Worm (Caenorhabditis elegans) whole organism, L4 larva: Measurements from ENCODE around the gene ZK105.6.

Source experiments
- aha-1 ChIP-seq: fragments of 150-350 bp; peaks from one replicate; lab custom pipeline; 2014; ENCODE audit warnings: missing biosample characterization, missing genetic modification characterization
- ama-1 ChIP-seq: fragments of 150-350 bp; optimal IDR thresholded peaks from 2 replicates; lab custom pipeline; 2014; ENCODE audit warnings: inconsistent platforms, mixed read lengths
- arid-1 ChIP-seq: fragments of 200-800 bp; sonication (Bioruptor generic); conservative IDR thresholded peaks from 2 replicates; pipeline ENCODE4 v1.3.6; 2022; ENCODE audit warnings: missing genetic modification reagents, missing genetic modification characterization, missing compliant biosample characterization
- ceh-20 ChIP-seq: fragments of 200-800 bp; sonication (Bioruptor generic); IDR thresholded peaks from 2 replicates; pipeline ENCODE4 v1.3.6; 2022; ENCODE audit warnings: missing genetic modification reagents, missing genetic modification characterization, missing compliant biosample characterization
- ceh-82 ChIP-seq: sonication (generic microtip); optimal IDR thresholded peaks from 2 replicates; lab custom pipeline; 2017; ENCODE audit warnings: missing biosample characterization, missing genetic modification characterization
- ctbp-1 ChIP-seq: fragments of 200-800 bp; sonication (Bioruptor generic); IDR thresholded peaks from 2 replicates; pipeline ENCODE4 v1.3.6; 2022; ENCODE audit warnings: missing genetic modification reagents, missing genetic modification characterization, missing compliant biosample characterization
- daf-16 ChIP-seq, 3 experiments: sonication (generic microtip); optimal IDR thresholded peaks; 2 replicates each; lab custom pipeline; 2016 to 2017; ENCODE audit warnings: missing genetic modification characterization in 3 of 3, missing genetic modification reagents in 3 of 3, mild to moderate bottlenecking in 2 of 3, missing compliant biosample characterization in 2 of 3, missing biosample characterization in 1 of 3, moderate library complexity in 1 of 3
- dmd-6 ChIP-seq: fragments of 200-800 bp; sonication (Bioruptor generic); IDR thresholded peaks from 2 replicates; pipeline ENCODE4 v1.3.6; 2022; ENCODE audit warnings: missing genetic modification reagents, missing genetic modification characterization, missing compliant biosample characterization
- dmd-9 ChIP-seq: fragments of 200-800 bp; sonication (Bioruptor generic); IDR thresholded peaks from 2 replicates; pipeline ENCODE4 v1.3.6; 2022; ENCODE audit warnings: missing genetic modification reagents, missing genetic modification characterization, missing compliant biosample characterization
- dpl-1 ChIP-seq: fragments of 150-350 bp; optimal IDR thresholded peaks from 2 replicates; lab custom pipeline; 2014; ENCODE audit warnings: missing biosample characterization, missing genetic modification reagents, missing genetic modification characterization
- duxl-1 ChIP-seq: sonication (generic microtip); optimal IDR thresholded peaks from 2 replicates; lab custom pipeline; 2016; ENCODE audit warnings: mild to moderate bottlenecking, missing genetic modification characterization, moderate library complexity, missing compliant biosample characterization; ENCODE audit not compliant: poor library complexity
- dve-1 ChIP-seq: sonication (generic microtip); optimal IDR thresholded peaks from 2 replicates; lab custom pipeline; 2017; ENCODE audit warnings: antibody characterized with exemption, mild to moderate bottlenecking, missing genetic modification characterization, missing compliant biosample characterization; ENCODE audit not compliant: insufficient read depth
- fkh-10 ChIP-seq: fragments of 150-350 bp; optimal IDR thresholded peaks from 2 replicates; lab custom pipeline; 2014; ENCODE audit warnings: missing biosample characterization, missing genetic modification reagents, missing genetic modification characterization
- hlh-11 ChIP-seq: fragments of 200-800 bp; sonication (Bioruptor generic); optimal IDR thresholded peaks from 2 replicates; lab custom pipeline; 2018; ENCODE audit warnings: mild to moderate bottlenecking, missing genetic modification characterization, missing compliant biosample characterization
- hlh-30 ChIP-seq: sonication (generic microtip); optimal IDR thresholded peaks from 2 replicates; lab custom pipeline; 2017; ENCODE audit warnings: antibody characterized with exemption, mild to moderate bottlenecking, missing genetic modification characterization, missing compliant biosample characterization; ENCODE audit not compliant: insufficient read depth
- jun-1 ChIP-seq: fragments of 150-350 bp; optimal IDR thresholded peaks from 2 replicates; lab custom pipeline; 2014; ENCODE audit warnings: missing biosample characterization, missing genetic modification reagents, missing genetic modification characterization
- lim-7 ChIP-seq: fragments of 200-800 bp; sonication (Bioruptor generic); IDR thresholded peaks from 2 replicates; pipeline ENCODE4 v1.3.6; 2022; ENCODE audit warnings: missing genetic modification characterization, missing compliant biosample characterization
- lin-29 ChIP-seq: fragments of 200-800 bp; sonication (Bioruptor generic); IDR thresholded peaks from 2 replicates; pipeline ENCODE4 v1.3.6; 2022; ENCODE audit warnings: missing genetic modification reagents, missing genetic modification characterization, missing compliant biosample characterization
- lir-3 ChIP-seq: sonication (generic microtip); optimal IDR thresholded peaks from 2 replicates; lab custom pipeline; 2016; ENCODE audit warnings: mild to moderate bottlenecking, missing genetic modification characterization, missing compliant biosample characterization
- lsy-2 ChIP-seq, 2 experiments: fragments of 150-350 bp in 1 of 2; sonication (generic microtip) in 1 of 2; optimal IDR thresholded peaks; 2 replicates each; lab custom pipeline; 2014 to 2017; ENCODE audit warnings: missing biosample characterization in 2 of 2, missing genetic modification characterization in 2 of 2
- madf-5 ChIP-seq, 2 experiments: fragments of 200-800 bp; sonication (Bioruptor generic); IDR thresholded peaks; 2 replicates each; pipeline ENCODE4 v1.3.6; 2022; ENCODE audit warnings: missing compliant biosample characterization in 2 of 2, missing genetic modification characterization in 2 of 2
- mdl-1 ChIP-seq, 2 experiments: fragments of 150-350 bp in 1 of 2; sonication (generic microtip) in 1 of 2; optimal IDR thresholded peaks; 2 replicates each; lab custom pipeline; 2014 to 2017; ENCODE audit warnings: missing biosample characterization in 2 of 2, missing genetic modification characterization in 2 of 2
- mdt-29 ChIP-seq: fragments of 200-800 bp; sonication (Bioruptor generic); IDR thresholded peaks from 2 replicates; pipeline ENCODE4 v1.3.6; 2022; ENCODE audit warnings: missing genetic modification reagents, missing genetic modification characterization, missing compliant biosample characterization
- mep-1 ChIP-seq: fragments of 150-350 bp; sonication (generic microtip); optimal IDR thresholded peaks from 3 replicates; lab custom pipeline; 2014; ENCODE audit warnings: missing biosample characterization, missing genetic modification characterization
- nhr-102 ChIP-seq: sonication (generic microtip); optimal IDR thresholded peaks from 2 replicates; lab custom pipeline; 2016; ENCODE audit warnings: mild to moderate bottlenecking, missing genetic modification characterization, moderate library complexity, missing compliant biosample characterization
- nhr-11 ChIP-seq: fragments of 150-350 bp; optimal IDR thresholded peaks from 2 replicates; lab custom pipeline; 2014; ENCODE audit warnings: missing biosample characterization, missing genetic modification characterization
- nhr-28 ChIP-seq: fragments of 150-350 bp; optimal IDR thresholded peaks from 2 replicates; lab custom pipeline; 2014; ENCODE audit warnings: missing biosample characterization, missing genetic modification characterization
- nhr-76 ChIP-seq: fragments of 150-350 bp; optimal IDR thresholded peaks from 2 replicates; lab custom pipeline; 2014; ENCODE audit warnings: missing biosample characterization, missing genetic modification characterization
- php-3 ChIP-seq: fragments of 200-800 bp; sonication (Bioruptor generic); IDR thresholded peaks from 2 replicates; pipeline ENCODE4 v1.3.6; 2022; ENCODE audit warnings: missing genetic modification reagents, missing genetic modification characterization, missing compliant biosample characterization
- pqm-1 ChIP-seq: sonication (generic microtip); optimal IDR thresholded peaks from 2 replicates; lab custom pipeline; 2017; ENCODE audit warnings: missing biosample characterization, missing genetic modification characterization
- rbr-2 ChIP-seq: sonication (generic microtip); optimal IDR thresholded peaks from 2 replicates; lab custom pipeline; 2016; ENCODE audit warnings: missing genotype, missing genetic modification characterization, missing compliant biosample characterization
- set-16 ChIP-seq: fragments of 200-800 bp; sonication (Bioruptor generic); IDR thresholded peaks from 2 replicates; pipeline ENCODE4 v1.3.6; 2022; ENCODE audit warnings: missing genetic modification reagents, missing genetic modification characterization, missing compliant biosample characterization
- snpc-1.2 ChIP-seq: fragments of 200-800 bp; sonication (Bioruptor generic); IDR thresholded peaks from 2 replicates; pipeline ENCODE4 v1.3.6; 2022; ENCODE audit warnings: missing genetic modification reagents, missing genetic modification characterization, missing compliant biosample characterization
- tra-1 ChIP-seq: fragments of 200-800 bp; sonication (Bioruptor generic); IDR thresholded peaks from 2 replicates; pipeline ENCODE4 v1.3.6; 2022; ENCODE audit warnings: missing genetic modification reagents, missing genetic modification characterization, missing compliant biosample characterization
- unc-39 ChIP-seq: sonication (generic microtip); optimal IDR thresholded peaks from 2 replicates; lab custom pipeline; 2017; ENCODE audit warnings: missing biosample characterization, missing genetic modification characterization
- unc-62 ChIP-seq, 3 experiments: fragments of 150-350 bp in 1 of 3; sonication (generic microtip); optimal IDR thresholded peaks in 2 of 3; peaks in 1 of 3; 1 replicate in 1 of 3; 2 replicates in 2 of 3; lab custom pipeline; 2014 to 2017; ENCODE audit warnings: missing biosample characterization in 3 of 3, missing genetic modification characterization in 3 of 3, missing genetic modification reagents in 3 of 3, missing genotype in 1 of 3
- zag-1 ChIP-seq: fragments of 150-350 bp; optimal IDR thresholded peaks from 2 replicates; lab custom pipeline; 2014; ENCODE audit warnings: missing biosample characterization, missing genetic modification characterization
- ztf-11 ChIP-seq: fragments of 150-350 bp; optimal IDR thresholded peaks from 2 replicates; lab custom pipeline; 2014; ENCODE audit warnings: missing biosample characterization, missing genetic modification characterization
- ztf-7 ChIP-seq: fragments of 150-350 bp; optimal IDR thresholded peaks from 2 replicates; lab custom pipeline; 2014; ENCODE audit warnings: missing biosample characterization, missing genetic modification characterization

Gene ZK105.6

ce11 chrV:7723967-7724544 is at the start of gene ZK105.6, which contains the start of gene ZK105.8:
TSS of gene ZK105.6 (minus strand) at chrV:7724067.
TSS of gene ZK105.8 (plus strand) at chrV:7724494.
- TF ChIP-seq zag-1 (no peak), set-16 (GFP tag; lab: Robert Waterston, UW) (no peak), nhr-76 (tag; lab: Kevin White, UChicago) (no peak), dmd-9 (GFP tag; lab: Robert Waterston, UW) (no peak), ctbp-1 (GFP tag; lab: Robert Waterston, UW) (no peak), madf-5 (GFP tag; IDR thresholded peaks at IDR 0.05; lab: Robert Waterston, UW) (no peak), lim-7 (GFP tag; lab: Robert Waterston, UW) (no peak), snpc-1.2 (GFP tag; lab: Robert Waterston, UW) (no peak), ztf-11 (tag; lab: Kevin White, UChicago) (no peak), mep-1 (no peak)

- TF ChIP-seq ceh-82 (tag; lab: Kevin White, UChicago), result no peak
These were observed 49.8 kb upstream of the ZK105.6 start for ce11 chrV:7773647-7774046.

ce11 chrV:7770961-7771360 is 47.1 kb upstream of the ZK105.6 start, which contains the start of gene frpr-3:
TSS of gene frpr-3 (plus strand) at chrV:7771261.
- no peak for TF ChIP-seq arid-1 (GFP tag; lab: Robert Waterston, UW)

- TF ChIP-seq mdt-29, result 0 out of 2 replicates have a peak, but pooled peaks have one; percentile 20
- no peak for TF ChIP-seq jun-1 (tag; lab: Kevin White, UChicago)
- TF ChIP-seq, all 104 proteins: peak for 1
These were observed 38.0 kb upstream of the ZK105.6 start for ce11 chrV:7761906-7762305.

ce11 chrV:7760174-7760573 is 36.3 kb upstream of the ZK105.6 start, which contains the start of gene hint-3:
TSS of gene hint-3 (plus strand) at chrV:7760474.
- TF ChIP-seq dmd-6 (GFP tag; lab: Robert Waterston, UW) (peak; percentile 32; the same call in 1 of the 2 replicates), dve-1 (tag; lab: Kevin White, UChicago) (peak; percentile 13), ztf-7 (tag; lab: Kevin White, UChicago) (peak; percentile 20), pqm-1 (tag; lab: Kevin White, UChicago) (peak; percentile 28), php-3 (GFP tag; lab: Robert Waterston, UW) (0 out of 2 replicates have a peak, but pooled peaks have one; percentile 25), unc-39 (tag; lab: Kevin White, UChicago) (no peak), lin-29 (GFP tag; lab: Robert Waterston, UW) (no peak), daf-16 (GFP tag; optimal IDR thresholded peaks at IDR 0.05; lab: Kevin White, UChicago) (no peak), daf-16 (tag; optimal IDR thresholded peaks at IDR 0.05; lab: Kevin White, UChicago) (peak; percentile 64), ama-1 (lab: Kevin White, UChicago) (no peak)

- TF ChIP-seq ceh-20 (GFP tag; lab: Robert Waterston, UW) (peak; percentile 57; the same call in 1 of the 2 replicates), nhr-28 (tag; lab: Kevin White, UChicago) (peak; percentile 76), unc-62 (GFP tag; optimal IDR thresholded peaks at IDR 0.05 in 1 of 2; lab: Kevin White, UChicago) (peak in 1 of 2 experiments; percentile 99), unc-62 (tag; optimal IDR thresholded peaks at IDR 0.05; lab: Kevin White, UChicago) (no peak), hlh-11 (peak; percentile 61), tra-1 (GFP tag; lab: Robert Waterston, UW) (no peak), lsy-2 (tag; optimal IDR thresholded peaks at IDR 0.05; lab: Kevin White, UChicago) (peak in 1 of 2 experiments; percentile 52), hlh-30 (tag; lab: Kevin White, UChicago) (peak; percentile 82), daf-16 (GFP tag; optimal IDR thresholded peaks at IDR 0.05; lab: Kevin White, UChicago) (peak in 1 of 2 experiments; percentile 92), daf-16 (tag; optimal IDR thresholded peaks at IDR 0.05; lab: Kevin White, UChicago) (peak; percentile 87), duxl-1 (tag; lab: Kevin White, UChicago) (no peak), dmd-6 (GFP tag; lab: Robert Waterston, UW) (peak; percentile 57), aha-1 (peak; percentile 92), lir-3 (tag; lab: Kevin White, UChicago) (no peak), mdl-1 (tag; optimal IDR thresholded peaks at IDR 0.05; lab: Kevin White, UChicago) (peak in 1 of 2 experiments; percentile 86), mep-1 (peak; percentile 63), fkh-10 (GFP tag; lab: Kevin White, UChicago) (peak; percentile 2), ztf-7 (tag; lab: Kevin White, UChicago) (no peak), rbr-2 (tag; lab: Kevin White, UChicago) (peak; percentile 52), nhr-102 (tag; lab: Kevin White, UChicago) (no peak), dpl-1 (peak; percentile 17), dve-1 (tag; lab: Kevin White, UChicago) (peak; percentile 41), nhr-11 (tag; lab: Kevin White, UChicago) (peak; percentile 78)
These were observed 35.4 kb upstream of the ZK105.6 start for ce11 chrV:7759270-7759669.
